Fruit fly (Drosophila melanogaster): ENCODE data around the gene Thor.

Gene Thor

dm6 chr2L:3465426-3465825 lies 12.8 kb upstream of the Thor start:
- TF ChIP-seq CG32264 (GFP tag; optimal IDR thresholded peaks at IDR 0.05) (no peak), Jra (GFP tag; optimal IDR thresholded peaks at IDR 0.05) (no peak), N (GFP tag; optimal IDR thresholded peaks at IDR 0.05) (no peak), ey (GFP tag; optimal IDR thresholded peaks at IDR 0.05) (no peak), Dfd (GFP tag; optimal IDR thresholded peaks at IDR 0.05) (no peak)

- TF ChIP-seq dsf (GFP tag; optimal IDR thresholded peaks at IDR 0.05; ENCODE audit: borderline replicate concordance) (no peak), Rel (GFP tag; optimal IDR thresholded peaks at IDR 0.05) (no peak), Rel (tag; optimal IDR thresholded peaks at IDR 0.05) (peak; percentile 18), CrebA (GFP tag; optimal IDR thresholded peaks at IDR 0.05; ENCODE audit: borderline replicate concordance) (no peak), sv (GFP tag; optimal IDR thresholded peaks at IDR 0.05) (no peak)
Measured at dm6 chr2L:3465918-3466727, 12.1 kb upstream of the Thor start, which contains the start of the genes msl-2 and ND-PDSW. Gene msl-2, minus strand, starts transcription at chr2L:3466112. Gene ND-PDSW, plus strand, starts transcription at chr2L:3466157.

dm6 chr2L:3466846-3467245 lies 11.4 kb upstream of the Thor start:
- TF ChIP-seq Mio (GFP tag; optimal IDR thresholded peaks at IDR 0.05) (no peak), brk (GFP tag; optimal IDR thresholded peaks at IDR 0.05) (no peak), usp (GFP tag; optimal IDR thresholded peaks at IDR 0.05) (no peak), Abd-B (GFP tag; optimal IDR thresholded peaks at IDR 0.05) (no peak), ey (GFP tag; optimal IDR thresholded peaks at IDR 0.05) (no peak), Hr78 (GFP tag; optimal IDR thresholded peaks at IDR 0.05) (no peak), GATAd (GFP tag; optimal IDR thresholded peaks at IDR 0.05) (no peak), h (GFP tag; optimal IDR thresholded peaks at IDR 0.05) (no peak), OdsH (GFP tag; optimal IDR thresholded peaks at IDR 0.05) (no peak), Sp1 (GFP tag; optimal IDR thresholded peaks at IDR 0.05) (no peak), psq (GFP tag; optimal IDR thresholded peaks at IDR 0.05) (no peak), foxo (GFP tag; optimal IDR thresholded peaks at IDR 0.05) (no peak), HLH106 (tag; optimal IDR thresholded peaks at IDR 0.05) (no peak), Hr83 (GFP tag; optimal IDR thresholded peaks at IDR 0.05; ENCODE audit: poor library complexity, severe bottlenecking) (no peak), N (GFP tag; optimal IDR thresholded peaks at IDR 0.05) (no peak), CG32264 (GFP tag; optimal IDR thresholded peaks at IDR 0.05) (no peak), pan (optimal IDR thresholded peaks at IDR 0.05) (no peak), dl (GFP tag; optimal IDR thresholded peaks at IDR 0.05; ENCODE audit: insufficient read depth in 1 of 2, partially characterized antibody in 2 of 2) (no peak), dmrt93B (GFP tag; optimal IDR thresholded peaks at IDR 0.05) (no peak), CrebA (GFP tag; optimal IDR thresholded peaks at IDR 0.05; ENCODE audit: borderline replicate concordance) (no peak)

- no peak for TF ChIP-seq lola (GFP tag; optimal IDR thresholded peaks at IDR 0.05)
- TF ChIP-seq tai (GFP tag; optimal IDR thresholded peaks at IDR 0.05), result no peak
- no peak for TF ChIP-seq GATAd (GFP tag; optimal IDR thresholded peaks at IDR 0.05)
- no peak for TF ChIP-seq jim (GFP tag; optimal IDR thresholded peaks at IDR 0.05)
- no peak for TF ChIP-seq Abd-B (GFP tag; optimal IDR thresholded peaks at IDR 0.05)
- TF ChIP-seq Mio (GFP tag; optimal IDR thresholded peaks at IDR 0.05), result no peak
- no peak for TF ChIP-seq Vsx2 (GFP tag; optimal IDR thresholded peaks at IDR 0.05; ENCODE audit: partially characterized antibody)
- TF ChIP-seq CG9705 (GFP tag; optimal IDR thresholded peaks at IDR 0.05), result no peak
Measured at dm6 chr2L:3469869-3470268, 8.4 kb upstream of the Thor start, which contains the start of the genes Pif1 and CG31776. Gene Pif1, minus strand, starts transcription at chr2L:3470004. Gene CG31776, plus strand, starts transcription at chr2L:3470182.

- TF ChIP-seq foxo (GFP tag; optimal IDR thresholded peaks at IDR 0.05), result no peak
- peak; percentile 60 for TF ChIP-seq Myc (optimal IDR thresholded peaks at IDR 0.05)
- peak; percentile 32 for TF ChIP-seq Hr83 (GFP tag; optimal IDR thresholded peaks at IDR 0.05; ENCODE audit: poor library complexity, severe bottlenecking)
- TF ChIP-seq tai (GFP tag; optimal IDR thresholded peaks at IDR 0.05), result no peak
- no peak for TF ChIP-seq Hr78 (GFP tag; optimal IDR thresholded peaks at IDR 0.05)
- no peak for TF ChIP-seq rgr (GFP tag; optimal IDR thresholded peaks at IDR 0.05)
- no peak for TF ChIP-seq CrebA (GFP tag; optimal IDR thresholded peaks at IDR 0.05; ENCODE audit: borderline replicate concordance)
- TF ChIP-seq OdsH (GFP tag; optimal IDR thresholded peaks at IDR 0.05), result peak; percentile 25
- TF ChIP-seq jim (GFP tag; optimal IDR thresholded peaks at IDR 0.05), result no peak
- TF ChIP-seq CG9705 (GFP tag; optimal IDR thresholded peaks at IDR 0.05), result peak; percentile 22
- TF ChIP-seq HLH106 (tag; optimal IDR thresholded peaks at IDR 0.05), result peak; percentile 53
- TF ChIP-seq sv (GFP tag; optimal IDR thresholded peaks at IDR 0.05), result peak; percentile 31
- no peak for TF ChIP-seq Hnf4 (GFP tag; optimal IDR thresholded peaks at IDR 0.05)
Measured at dm6 chr2L:3472242-3472641, 6.0 kb upstream of the Thor start, which contains the start of gene Pgant4. Gene Pgant4, plus strand, starts transcription at chr2L:3472603.

All from whole organism, wandering third instar larva.